Worm (Caenorhabditis elegans) whole organism, L1 larva: ENCODE data around the gene srsy-2.
A peak's percentile ranks its signal among the peaks of the same experiment; 100 is the strongest.

Experiments used
- C34B4.2 ChIP-seq: sonication (generic microtip); optimal IDR thresholded peaks from 2 replicates; lab custom pipeline; 2017; ENCODE audit warnings: mild to moderate bottlenecking, missing genetic modification characterization, missing compliant biosample characterization
- F16B12.6 ChIP-seq: fragments of 150-350 bp; optimal IDR thresholded peaks from 2 replicates; lab custom pipeline; 2014; ENCODE audit warnings: missing biosample characterization, missing genetic modification characterization
- Y116A8C.19 ChIP-seq: sonication (generic microtip); optimal IDR thresholded peaks from 2 replicates; lab custom pipeline; 2016; ENCODE audit warnings: missing compliant biosample characterization, missing genetic modification characterization, borderline replicate concordance
- blmp-1 ChIP-seq: fragments of 150-350 bp; optimal IDR thresholded peaks from 2 replicates; lab custom pipeline; 2014; ENCODE audit warnings: missing biosample characterization, missing genetic modification characterization
- ceh-63 ChIP-seq: fragments of 200-800 bp; sonication (Bioruptor generic); optimal IDR thresholded peaks from 2 replicates; lab custom pipeline; 2018; ENCODE audit warnings: mild to moderate bottlenecking, missing genetic modification characterization, missing compliant biosample characterization
- ceh-90 ChIP-seq: sonication (generic microtip); optimal IDR thresholded peaks from 2 replicates; lab custom pipeline; 2016; ENCODE audit warnings: missing genetic modification characterization, missing compliant biosample characterization
- dsc-1 ChIP-seq: sonication (generic microtip); optimal IDR thresholded peaks from 2 replicates; lab custom pipeline; 2016; ENCODE audit warnings: mild to moderate bottlenecking, missing genetic modification characterization, missing compliant biosample characterization
- efl-1 ChIP-seq, 4 experiments: fragments of 150-350 bp; optimal IDR thresholded peaks in 3 of 4; peaks in 1 of 4; 1 replicate in 1 of 4; 2 replicates in 3 of 4; lab custom pipeline; 2014; ENCODE audit warnings: missing biosample characterization in 2 of 4, missing genetic modification characterization in 2 of 4, missing genetic modification reagents in 2 of 4
- ets-5 ChIP-seq: fragments of 200-800 bp; sonication (Bioruptor generic); IDR thresholded peaks from 2 replicates; pipeline ENCODE4 v1.3.6; 2022; ENCODE audit warnings: missing genetic modification characterization, missing compliant biosample characterization
- fos-1 ChIP-seq: fragments of 150-350 bp; optimal IDR thresholded peaks from 2 replicates; lab custom pipeline; 2014; ENCODE audit warnings: missing biosample characterization, missing genetic modification characterization
- hlh-4 ChIP-seq: sonication (generic microtip); optimal IDR thresholded peaks from 2 replicates; lab custom pipeline; 2016; ENCODE audit warnings: mild to moderate bottlenecking, missing genetic modification characterization, missing compliant biosample characterization
- isw-1 ChIP-seq: fragments of 200-800 bp; sonication (Bioruptor generic); IDR thresholded peaks from 2 replicates; pipeline ENCODE4 v1.3.6; 2022; ENCODE audit warnings: missing genetic modification characterization, missing compliant biosample characterization
- jun-1 ChIP-seq: fragments of 150-350 bp; optimal IDR thresholded peaks from 2 replicates; lab custom pipeline; 2014; ENCODE audit warnings: missing biosample characterization, missing genetic modification reagents, missing genetic modification characterization
- lin-13 ChIP-seq: fragments of 150-350 bp; optimal IDR thresholded peaks from 2 replicates; lab custom pipeline; 2014; ENCODE audit warnings: missing biosample characterization, missing genetic modification reagents, missing genetic modification characterization
- lin-14 ChIP-seq: fragments of 200-800 bp; sonication (Bioruptor generic); optimal IDR thresholded peaks from 2 replicates; lab custom pipeline; 2018; ENCODE audit warnings: mild to moderate bottlenecking, missing genetic modification characterization, moderate library complexity, missing compliant biosample characterization
- lir-3 ChIP-seq: sonication (generic microtip); optimal IDR thresholded peaks from 2 replicates; lab custom pipeline; 2016; ENCODE audit warnings: mild to moderate bottlenecking, missing genetic modification characterization, moderate library complexity, missing compliant biosample characterization; ENCODE audit not compliant: poor library complexity
- lsy-2 ChIP-seq, 2 experiments: fragments of 150-350 bp; optimal IDR thresholded peaks; 2 replicates each; lab custom pipeline; 2014; ENCODE audit warnings: missing biosample characterization in 2 of 2, missing genetic modification characterization in 2 of 2
- mab-9 ChIP-seq: fragments of 200-800 bp; sonication (Bioruptor generic); IDR thresholded peaks from 2 replicates; pipeline ENCODE4 v1.3.6; 2022; ENCODE audit warnings: missing genetic modification reagents, missing genetic modification characterization, missing compliant biosample characterization
- mdl-1 ChIP-seq, 2 experiments: fragments of 150-350 bp; optimal IDR thresholded peaks; 2 replicates each; lab custom pipeline; 2014 to 2017; ENCODE audit warnings: missing biosample characterization in 2 of 2, missing genetic modification characterization in 2 of 2, inconsistent platforms in 1 of 2
- mep-1 ChIP-seq: fragments of 150-350 bp; optimal IDR thresholded peaks from 2 replicates; lab custom pipeline; 2014; ENCODE audit warnings: missing biosample characterization, missing genetic modification characterization
- nhr-20 ChIP-seq: sonication (generic microtip); optimal IDR thresholded peaks from 2 replicates; lab custom pipeline; 2016; ENCODE audit warnings: mild to moderate bottlenecking, missing genetic modification characterization, missing compliant biosample characterization
- nhr-237 ChIP-seq: fragments of 150-350 bp; optimal IDR thresholded peaks from 2 replicates; lab custom pipeline; 2014; ENCODE audit warnings: missing biosample characterization, missing genetic modification characterization
- nhr-47 ChIP-seq: sonication (generic microtip); optimal IDR thresholded peaks from 2 replicates; lab custom pipeline; 2016; ENCODE audit warnings: mild to moderate bottlenecking, missing genetic modification characterization, moderate library complexity, missing compliant biosample characterization
- nhr-71 ChIP-seq: sonication (generic microtip); optimal IDR thresholded peaks from 2 replicates; lab custom pipeline; 2016; ENCODE audit warnings: mild to moderate bottlenecking, missing genetic modification characterization, moderate library complexity, missing compliant biosample characterization
- nhr-77 ChIP-seq: fragments of 150-350 bp; optimal IDR thresholded peaks from 2 replicates; lab custom pipeline; 2014; ENCODE audit warnings: missing biosample characterization, missing genetic modification characterization
- rnt-1 ChIP-seq: sonication (generic microtip); optimal IDR thresholded peaks from 2 replicates; lab custom pipeline; 2016; ENCODE audit warnings: mild to moderate bottlenecking, missing genetic modification characterization, moderate library complexity, missing compliant biosample characterization
- skn-1 ChIP-seq: fragments of 150-350 bp; optimal IDR thresholded peaks from 2 replicates; lab custom pipeline; 2014; ENCODE audit warnings: missing biosample characterization, missing genetic modification characterization
- snu-23 ChIP-seq: sonication (generic microtip); optimal IDR thresholded peaks from 2 replicates; lab custom pipeline; 2016; ENCODE audit warnings: missing genetic modification characterization, missing compliant biosample characterization
- sup-37 ChIP-seq: fragments of 200-800 bp; sonication (Bioruptor generic); optimal IDR thresholded peaks from 2 replicates; lab custom pipeline; 2018; ENCODE audit warnings: mild to moderate bottlenecking, missing genetic modification characterization, missing compliant biosample characterization
- tlp-1 ChIP-seq: fragments of 150-350 bp; optimal IDR thresholded peaks from 2 replicates; lab custom pipeline; 2014; ENCODE audit warnings: missing biosample characterization, missing genetic modification characterization
- unc-130 ChIP-seq: fragments of 150-350 bp; optimal IDR thresholded peaks from 2 replicates; lab custom pipeline; 2017; ENCODE audit warnings: missing biosample characterization, missing genetic modification characterization, inconsistent platforms
- unc-30 ChIP-seq: sonication (generic microtip); optimal IDR thresholded peaks from 2 replicates; lab custom pipeline; 2017; ENCODE audit warnings: missing biosample characterization, missing genetic modification characterization
- unc-62 ChIP-seq: fragments of 150-350 bp; optimal IDR thresholded peaks from 2 replicates; lab custom pipeline; 2014; ENCODE audit warnings: missing biosample characterization, missing genetic modification reagents, missing genetic modification characterization
- unc-86 ChIP-seq: sonication (generic microtip); optimal IDR thresholded peaks from 2 replicates; lab custom pipeline; 2016; ENCODE audit warnings: missing genetic modification characterization, missing compliant biosample characterization
- xbp-1 ChIP-seq: sonication (generic microtip); optimal IDR thresholded peaks from 2 replicates; lab custom pipeline; 2016; ENCODE audit warnings: missing genetic modification characterization, missing compliant biosample characterization
- zip-4 ChIP-seq: fragments of 200-800 bp; sonication (Bioruptor generic); optimal IDR thresholded peaks from 2 replicates; lab custom pipeline; 2018; ENCODE audit warnings: mild to moderate bottlenecking, missing genetic modification characterization, moderate library complexity, missing compliant biosample characterization
- ztf-11 ChIP-seq, 2 experiments: sonication (generic microtip); optimal IDR thresholded peaks; 2 replicates each; lab custom pipeline; 2016 to 2017; ENCODE audit warnings: missing genetic modification characterization in 2 of 2, missing biosample characterization in 1 of 2, missing compliant biosample characterization in 1 of 2

srsy-2 gene

ce11 chrII:6196875-6197274, 30.0 kb downstream of the srsy-2 start, which contains the start of the genes rbmx-2 and C30B5.2 (continued):
- TF ChIP-seq skn-1 (tag; lab: Kevin White, UChicago) (peak; percentile 13), ztf-11 (tag; optimal IDR thresholded peaks at IDR 0.05; lab: Kevin White, UChicago) (no peak), F16B12.6 (tag; lab: Kevin White, UChicago) (peak; percentile 94), lsy-2 (tag; optimal IDR thresholded peaks at IDR 0.05; lab: Kevin White, UChicago) (peak; percentile 83 to 94), ceh-90 (tag; lab: Kevin White, UChicago) (no peak), unc-86 (peak; percentile 8), mdl-1 (tag; optimal IDR thresholded peaks at IDR 0.05; lab: Kevin White, UChicago) (no peak), unc-130 (tag; lab: Kevin White, UChicago) (peak; percentile 19), efl-1 (optimal IDR thresholded peaks at IDR 0.05; lab: Kevin White, UChicago) (peak; percentile 65 to 68), efl-1 (GFP tag; optimal IDR thresholded peaks at IDR 0.05 in 1 of 2; lab: Kevin White, UChicago) (peak; percentile 66 to 95)
- TF ChIP-seq, all 84 proteins: peak for 22

DNA sequence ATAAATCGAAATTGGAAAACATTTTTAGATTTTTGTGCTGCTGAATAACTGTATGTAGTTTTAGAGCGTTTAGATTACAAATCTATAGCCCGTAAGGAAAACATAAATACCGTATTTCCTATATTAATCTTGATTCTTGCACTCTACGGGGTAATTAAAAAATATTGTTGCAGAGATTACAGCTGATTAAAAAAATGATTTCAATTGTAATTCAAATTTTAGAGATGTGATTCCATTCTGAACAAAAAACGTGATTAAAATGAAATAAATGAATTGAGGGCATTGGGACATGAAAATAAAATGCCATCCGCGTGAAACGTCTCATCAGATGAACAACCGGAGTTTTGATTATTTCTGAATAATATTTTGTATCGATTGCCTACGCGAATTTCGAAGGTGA, 34.4 kb downstream of the srsy-2 start, which contains the start of gene cpb-2:
Gene cpb-2, plus strand, starts transcription at position 301 of the 400 bp plus-strand sequence.
- no peak for TF ChIP-seq hlh-4
- no peak for TF ChIP-seq snu-23
- no peak for TF ChIP-seq jun-1 (tag; lab: Kevin White, UChicago)
- no peak for TF ChIP-seq ets-5
- no peak for TF ChIP-seq zip-4 (GFP tag; lab: Kevin White, UChicago)
- no peak for TF ChIP-seq unc-62 (GFP tag; lab: Kevin White, UChicago)
- no peak for TF ChIP-seq dsc-1 (tag; lab: Kevin White, UChicago)
- no peak for TF ChIP-seq tlp-1
- no peak for TF ChIP-seq mep-1 (tag; lab: Kevin White, UChicago)
- no peak for TF ChIP-seq lin-14 (GFP tag; lab: Kevin White, UChicago)
- TF ChIP-seq isw-1 (GFP tag; lab: Robert Waterston, UW) = no peak
- no peak for TF ChIP-seq nhr-237 (tag; lab: Kevin White, UChicago)
- TF ChIP-seq xbp-1 (tag; lab: Kevin White, UChicago) = no peak
- no peak for TF ChIP-seq nhr-20 (tag; lab: Kevin White, UChicago)
- TF ChIP-seq fos-1 = no peak
- no peak for TF ChIP-seq C34B4.2 (tag; lab: Kevin White, UChicago)
- no peak for TF ChIP-seq mab-9 (GFP tag; lab: Robert Waterston, UW)
- TF ChIP-seq skn-1 (tag; lab: Kevin White, UChicago) = no peak

ce11 chrII:6191293-6191692, 35.6 kb downstream of the srsy-2 start, which contains the start of gene fkh-8:
fkh-8 (minus strand) TSS chrII:6191393.
- TF ChIP-seq efl-1 (optimal IDR thresholded peaks at IDR 0.05; lab: Kevin White, UChicago) (no peak), efl-1 (GFP tag; optimal IDR thresholded peaks at IDR 0.05 in 1 of 2; lab: Kevin White, UChicago) (peak in 1 of 2 experiments; percentile 36), lin-14 (GFP tag; lab: Kevin White, UChicago) (peak; percentile 4), unc-86 (no peak)

DNA sequence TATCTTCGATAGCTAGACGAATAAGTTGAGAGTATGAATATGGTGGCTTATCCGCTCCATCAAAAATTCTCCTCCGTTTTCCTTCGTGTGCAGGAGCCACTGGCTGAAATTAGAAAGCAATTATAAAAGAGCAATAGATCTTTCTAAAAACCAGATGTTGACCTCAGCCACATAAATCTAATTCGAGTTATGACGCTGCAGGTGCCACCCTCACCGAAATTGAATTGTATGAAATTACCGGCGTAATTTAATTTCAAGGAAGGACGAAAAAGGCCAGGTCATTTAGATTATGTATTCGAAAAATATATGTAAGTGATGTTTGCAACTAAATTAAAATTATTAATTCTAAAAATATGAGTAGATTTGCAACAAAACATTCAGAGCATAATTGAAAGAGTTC, 36.1 kb downstream of the srsy-2 start:
- TF ChIP-seq lir-3 (no peak), nhr-71 (tag; lab: Kevin White, UChicago) (peak; percentile 1), nhr-47 (tag; lab: Kevin White, UChicago) (peak; percentile 17), ceh-63 (GFP tag; lab: Kevin White, UChicago) (no peak), nhr-77 (tag; lab: Kevin White, UChicago) (no peak)

DNA sequence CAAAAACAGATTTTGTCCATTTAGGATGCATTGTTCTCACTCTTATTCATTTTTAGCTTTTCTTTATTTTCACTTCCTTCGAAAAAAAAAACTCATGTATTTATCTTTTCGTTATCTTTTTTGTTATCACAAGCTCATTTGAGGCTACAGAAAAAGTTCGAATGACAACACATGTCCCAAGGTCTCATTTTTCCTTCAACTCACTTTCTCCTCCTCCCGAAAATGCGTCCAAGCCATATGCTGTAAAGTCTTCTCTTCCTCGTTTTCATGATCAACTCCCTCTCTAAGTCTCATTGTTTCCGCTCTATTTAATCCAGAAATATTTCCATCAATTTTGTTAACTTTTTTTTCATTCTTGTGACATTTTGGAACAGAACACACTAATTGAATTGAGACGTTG, 45.6 kb downstream of the srsy-2 start:
- TF ChIP-seq blmp-1 (tag; lab: Kevin White, UChicago) (peak; percentile 45), rnt-1 (tag; lab: Kevin White, UChicago) (peak; percentile 41), sup-37 (GFP tag; lab: Kevin White, UChicago) (no peak), nhr-71 (tag; lab: Kevin White, UChicago) (peak; percentile 48), Y116A8C.19 (no peak), lin-14 (GFP tag; lab: Kevin White, UChicago) (peak; percentile 70), lsy-2 (tag; optimal IDR thresholded peaks at IDR 0.05; lab: Kevin White, UChicago) (peak; percentile 4 to 35), unc-130 (tag; lab: Kevin White, UChicago) (peak; percentile 54), snu-23 (peak; percentile 20), lin-13 (GFP tag; lab: Kevin White, UChicago) (no peak), unc-30 (tag; lab: Kevin White, UChicago) (no peak)
